Worm (Caenorhabditis elegans) whole organism, L3 larva: ENCODE results near the gene clec-217.

Source experiments
- R02D3.7 ChIP-seq: fragments of 150-350 bp; optimal IDR thresholded peaks from 2 replicates; lab custom pipeline; 2014; ENCODE audit warnings: missing biosample characterization, missing genetic modification characterization
- ZK546.5 ChIP-seq: sonication (generic microtip); optimal IDR thresholded peaks from 2 replicates; lab custom pipeline; 2017; ENCODE audit warnings: missing biosample characterization, missing genetic modification characterization
- aly-2 ChIP-seq: fragments of 150-350 bp; optimal IDR thresholded peaks from 2 replicates; lab custom pipeline; 2014; ENCODE audit warnings: missing biosample characterization, missing genetic modification characterization
- ceh-16 ChIP-seq: sonication (generic microtip); optimal IDR thresholded peaks from 2 replicates; lab custom pipeline; 2017; ENCODE audit warnings: missing biosample characterization, missing genetic modification characterization
- ceh-28 ChIP-seq: fragments of 150-350 bp; optimal IDR thresholded peaks from 2 replicates; lab custom pipeline; 2014; ENCODE audit warnings: missing biosample characterization, missing genetic modification reagents, missing genetic modification characterization
- ceh-9 ChIP-seq: sonication (generic microtip); optimal IDR thresholded peaks from 2 replicates; lab custom pipeline; 2018; ENCODE audit warnings: missing biosample characterization, missing genetic modification characterization
- daf-12 ChIP-seq: fragments of 150-350 bp; optimal IDR thresholded peaks from 2 replicates; lab custom pipeline; 2014; ENCODE audit warnings: missing biosample characterization, missing genetic modification reagents, missing genetic modification characterization
- egl-27 ChIP-seq: sonication (generic microtip); optimal IDR thresholded peaks from 4 replicates; lab custom pipeline; 2017; ENCODE audit warnings: missing biosample characterization, missing genetic modification reagents, missing genetic modification characterization
- egl-5 ChIP-seq: fragments of 150-350 bp; optimal IDR thresholded peaks from 2 replicates; lab custom pipeline; 2017; ENCODE audit warnings: missing biosample characterization, missing genetic modification reagents, missing genetic modification characterization, inconsistent platforms
- elt-1 ChIP-seq: fragments of 150-350 bp; optimal IDR thresholded peaks from 2 replicates; lab custom pipeline; 2014; ENCODE audit warnings: missing biosample characterization, missing genetic modification characterization
- elt-2 ChIP-seq: sonication (generic microtip); optimal IDR thresholded peaks from 2 replicates; lab custom pipeline; 2016; ENCODE audit warnings: missing genetic modification reagents, mild to moderate bottlenecking, missing genetic modification characterization, missing compliant biosample characterization
- eor-1 ChIP-seq, 2 experiments: fragments of 150-350 bp; optimal IDR thresholded peaks; 2 replicates each; lab custom pipeline; 2014 to 2018; ENCODE audit warnings: missing biosample characterization in 2 of 2, missing genetic modification characterization in 2 of 2
- fkh-10 ChIP-seq: sonication (generic microtip); optimal IDR thresholded peaks from 2 replicates; lab custom pipeline; 2017; ENCODE audit warnings: missing biosample characterization, missing genetic modification reagents, missing genetic modification characterization
- fkh-2 ChIP-seq: fragments of 150-350 bp; optimal IDR thresholded peaks from 2 replicates; lab custom pipeline; 2014; ENCODE audit warnings: missing biosample characterization, missing genetic modification reagents, missing genetic modification characterization
- fos-1 ChIP-seq: fragments of 150-350 bp; optimal IDR thresholded peaks from 2 replicates; lab custom pipeline; 2014; ENCODE audit warnings: missing biosample characterization, missing genetic modification characterization
- hmg-11 ChIP-seq: sonication (generic microtip); optimal IDR thresholded peaks from 2 replicates; lab custom pipeline; 2016; ENCODE audit warnings: missing genetic modification characterization, missing compliant biosample characterization
- jun-1 ChIP-seq: fragments of 150-350 bp; optimal IDR thresholded peaks from 2 replicates; lab custom pipeline; 2014; ENCODE audit warnings: missing biosample characterization, missing genetic modification reagents, missing genetic modification characterization
- lin-15B ChIP-seq: fragments of 150-350 bp; optimal IDR thresholded peaks from 2 replicates; lab custom pipeline; 2014; ENCODE audit warnings: missing biosample characterization, missing genetic modification characterization
- lin-39 ChIP-seq: fragments of 150-350 bp; optimal IDR thresholded peaks from 2 replicates; lab custom pipeline; 2018; ENCODE audit warnings: missing biosample characterization, missing genetic modification reagents, missing genetic modification characterization
- lsy-12 ChIP-seq: sonication (generic microtip); optimal IDR thresholded peaks from 2 replicates; lab custom pipeline; 2016; ENCODE audit warnings: mild to moderate bottlenecking, missing genetic modification characterization, missing compliant biosample characterization
- mml-1 ChIP-seq: fragments of 150-350 bp; sonication (generic microtip); optimal IDR thresholded peaks from 3 replicates; lab custom pipeline; 2014; ENCODE audit warnings: missing biosample characterization, missing genetic modification characterization
- nfya-1 ChIP-seq: sonication (generic microtip); optimal IDR thresholded peaks from 2 replicates; lab custom pipeline; 2017; ENCODE audit warnings: missing genetic modification characterization, mild to moderate bottlenecking, missing compliant biosample characterization, antibody characterized with exemption, moderate library complexity; ENCODE audit not compliant: insufficient read depth
- nhr-12 ChIP-seq: fragments of 150-350 bp; optimal IDR thresholded peaks from 2 replicates; lab custom pipeline; 2014; ENCODE audit warnings: missing biosample characterization, missing genetic modification characterization
- nhr-237 ChIP-seq: fragments of 150-350 bp; optimal IDR thresholded peaks from 2 replicates; lab custom pipeline; 2014; ENCODE audit warnings: missing biosample characterization, missing genetic modification characterization
- nhr-28 ChIP-seq: fragments of 150-350 bp; optimal IDR thresholded peaks from 2 replicates; lab custom pipeline; 2014; ENCODE audit warnings: missing biosample characterization, missing genetic modification characterization
- nhr-76 ChIP-seq: fragments of 150-350 bp; sonication (generic microtip); optimal IDR thresholded peaks from 5 replicates; lab custom pipeline; 2014; ENCODE audit warnings: missing biosample characterization, missing genetic modification characterization
- pha-4 ChIP-seq: fragments of 150-350 bp; optimal IDR thresholded peaks from 2 replicates; lab custom pipeline; 2014; ENCODE audit warnings: missing biosample characterization, missing genetic modification reagents, missing genetic modification characterization
- pqm-1 ChIP-seq: fragments of 150-350 bp; optimal IDR thresholded peaks from 2 replicates; lab custom pipeline; 2017; ENCODE audit warnings: missing biosample characterization, missing genetic modification characterization, inconsistent platforms
- sea-2 ChIP-seq: fragments of 150-350 bp; sonication (generic microtip); optimal IDR thresholded peaks from 4 replicates; lab custom pipeline; 2014; ENCODE audit warnings: missing biosample characterization, missing genetic modification reagents, missing genetic modification characterization
- skn-1 ChIP-seq: fragments of 150-350 bp; optimal IDR thresholded peaks from 2 replicates; lab custom pipeline; 2014; ENCODE audit warnings: missing biosample characterization, missing genetic modification characterization
- snpc-4 ChIP-seq: fragments of 150-350 bp; optimal IDR thresholded peaks from 2 replicates; lab custom pipeline; 2014; ENCODE audit warnings: missing biosample characterization, missing genetic modification characterization
- tbx-2 ChIP-seq: sonication (generic microtip); optimal IDR thresholded peaks from 2 replicates; lab custom pipeline; 2016; ENCODE audit warnings: mild to moderate bottlenecking, missing genetic modification characterization, missing compliant biosample characterization
- unc-39 ChIP-seq: sonication (generic microtip); optimal IDR thresholded peaks from 4 replicates; lab custom pipeline; 2017; ENCODE audit warnings: missing biosample characterization, missing genetic modification characterization
- unc-62 ChIP-seq: fragments of 150-350 bp; sonication (generic microtip); optimal IDR thresholded peaks from 4 replicates; lab custom pipeline; 2014; ENCODE audit warnings: missing biosample characterization, missing genetic modification reagents, missing genetic modification characterization
- zag-1 ChIP-seq: fragments of 150-350 bp; optimal IDR thresholded peaks from 2 replicates; lab custom pipeline; 2014; ENCODE audit warnings: missing biosample characterization, missing genetic modification characterization
- ztf-11 ChIP-seq: fragments of 150-350 bp; optimal IDR thresholded peaks from 2 replicates; lab custom pipeline; 2014; ENCODE audit warnings: missing biosample characterization, missing genetic modification characterization

Gene clec-217

ce11 chrV:7946229-7946628 lies 12.4 kb downstream of the clec-217 start:
- TF ChIP-seq sea-2 (no peak), aly-2 (tag; lab: Kevin White, UChicago) (no peak), pqm-1 (no peak), snpc-4 (tag; lab: Kevin White, UChicago) (no peak), daf-12 (tag; lab: Kevin White, UChicago) (no peak), lsy-12 (tag; lab: Kevin White, UChicago) (no peak)

ce11 chrV:7943568-7943967 lies 15.1 kb downstream of the clec-217 start, which contains the start of gene Y97E10B.1:
Gene Y97E10B.1, plus strand, starts transcription at chrV:7943868.
- TF ChIP-seq nhr-237 (tag; lab: Kevin White, UChicago) (no peak), lsy-12 (tag; lab: Kevin White, UChicago) (no peak), ceh-16 (tag; lab: Kevin White, UChicago) (no peak), egl-5 (tag; lab: Kevin White, UChicago) (no peak)

ce11 chrV:7940299-7940698 lies 18.3 kb downstream of the clec-217 start, which contains the start of gene srt-53:
Gene srt-53, minus strand, starts transcription at chrV:7940399.
- TF ChIP-seq egl-27 (tag; lab: Kevin White, UChicago): no peak
- TF ChIP-seq unc-39 (tag; lab: Kevin White, UChicago): no peak
- TF ChIP-seq ceh-28: no peak
- TF ChIP-seq pha-4 (tag; lab: Kevin White, UChicago): no peak
- no peak for TF ChIP-seq jun-1
- TF ChIP-seq unc-62 (GFP tag; lab: Kevin White, UChicago): no peak
- TF ChIP-seq fkh-10 (GFP tag; lab: Kevin White, UChicago): no peak
- no peak for TF ChIP-seq nhr-237 (tag; lab: Kevin White, UChicago)
- TF ChIP-seq eor-1 (tag; optimal IDR thresholded peaks at IDR 0.05; lab: Kevin White, UChicago): no peak
- no peak for TF ChIP-seq mml-1 (tag; lab: Kevin White, UChicago)
- no peak for TF ChIP-seq nhr-28
- no peak for TF ChIP-seq elt-1 (tag; lab: Kevin White, UChicago)
- no peak for TF ChIP-seq R02D3.7 (tag; lab: Kevin White, UChicago)
- no peak for TF ChIP-seq fkh-2
- TF ChIP-seq ceh-9: no peak
- no peak for TF ChIP-seq nhr-76
- TF ChIP-seq skn-1 (tag; lab: Kevin White, UChicago): no peak
- TF ChIP-seq zag-1 (tag; lab: Kevin White, UChicago): no peak
- TF ChIP-seq, all 47 proteins: peak for 0

ce11 chrV:7937152-7937551 lies 21.5 kb downstream of the clec-217 start, which contains the start of gene srsx-3:
Gene srsx-3, minus strand, starts transcription at chrV:7937252.
- TF ChIP-seq nhr-12 (tag; lab: Kevin White, UChicago) (no peak), pqm-1 (no peak), ZK546.5 (tag; lab: Kevin White, UChicago) (no peak), elt-2 (tag; lab: Kevin White, UChicago) (no peak), ztf-11 (tag; lab: Kevin White, UChicago) (no peak), lin-15B (no peak), ceh-16 (tag; lab: Kevin White, UChicago) (no peak), fos-1 (no peak), unc-62 (GFP tag; lab: Kevin White, UChicago) (no peak), tbx-2 (tag; lab: Kevin White, UChicago) (no peak), lin-39 (tag; lab: Kevin White, UChicago) (no peak), elt-1 (tag; lab: Kevin White, UChicago) (no peak), jun-1 (no peak), hmg-11 (tag; lab: Kevin White, UChicago) (no peak), nfya-1 (tag; lab: Kevin White, UChicago) (no peak)

ce11 chrV:7932998-7933397 lies 25.6 kb downstream of the clec-217 start, which contains the start of gene ncx-10:
Gene ncx-10, minus strand, starts transcription at chrV:7933098.
- TF ChIP-seq nhr-76 (no peak), mml-1 (tag; lab: Kevin White, UChicago) (no peak)
